Fruit fly (Drosophila melanogaster) whole organism, embryonic: Measurements from ENCODE around the gene CG46441.
A peak's percentile ranks its signal among the peaks of the same experiment; 100 is the strongest.

Experiments used
- C15 ChIP-seq: fragments of 200-800 bp; sonication (Bioruptor generic); IDR thresholded peaks from 3 replicates; pipeline ENCODE4 v1.3.6; 2022; ENCODE audit warnings: missing biosample characterization, missing genetic modification characterization
- CG10366 ChIP-seq: fragments of 200-800 bp; sonication (Bioruptor generic); IDR thresholded peaks from 2 replicates; pipeline ENCODE4 v1.3.6; 2022; ENCODE audit warnings: missing biosample characterization, missing genetic modification characterization
- CG11398 ChIP-seq: fragments of 200-800 bp; sonication (Bioruptor generic); optimal IDR thresholded peaks from 2 replicates; lab custom pipeline; 2016; ENCODE audit warnings: missing biosample characterization, missing genetic modification characterization
- CG12104 ChIP-seq: fragments of 200-800 bp; sonication (Bioruptor generic); optimal IDR thresholded peaks from 3 replicates; lab custom pipeline; 2016; ENCODE audit warnings: missing biosample characterization, missing genetic modification characterization
- CG13296 ChIP-seq: fragments of 200-800 bp; sonication (Bioruptor generic); optimal IDR thresholded peaks from 3 replicates; lab custom pipeline; 2018; ENCODE audit warnings: missing biosample characterization, mild to moderate bottlenecking, missing genetic modification characterization
- CG14667 ChIP-seq: fragments of 200-800 bp; sonication (Bioruptor generic); IDR thresholded peaks from 2 replicates; pipeline ENCODE4 v1.3.6; 2022; ENCODE audit warnings: missing biosample characterization, missing genetic modification characterization
- CG15269 ChIP-seq: fragments of 200-800 bp; sonication (Bioruptor generic); optimal IDR thresholded peaks from 2 replicates; lab custom pipeline; 2018; ENCODE audit warnings: missing biosample characterization, mild to moderate bottlenecking, missing genetic modification characterization, moderate library complexity
- CG15696 ChIP-seq: fragments of 200-800 bp; sonication (Bioruptor generic); optimal IDR thresholded peaks from 2 replicates; lab custom pipeline; 2019; ENCODE audit warnings: missing biosample characterization, mild to moderate bottlenecking, missing genetic modification characterization, moderate library complexity
- CG18011 ChIP-seq: fragments of 200-800 bp; sonication (Bioruptor generic); optimal IDR thresholded peaks from 2 replicates; lab custom pipeline; 2017; ENCODE audit warnings: missing biosample characterization, missing genetic modification characterization, mild to moderate bottlenecking, moderate library complexity, missing genotype
- CG18619 ChIP-seq: fragments of 200-800 bp; sonication (Bioruptor generic); optimal IDR thresholded peaks from 3 replicates; lab custom pipeline; 2017; ENCODE audit warnings: missing biosample characterization, mild to moderate bottlenecking, missing genetic modification characterization
- CG2116 ChIP-seq: fragments of 200-800 bp; sonication (Bioruptor generic); optimal IDR thresholded peaks from 3 replicates; lab custom pipeline; 2018; ENCODE audit warnings: missing biosample characterization, mild to moderate bottlenecking, missing genetic modification characterization
- CG2889 ChIP-seq: fragments of 200-800 bp; sonication (Bioruptor generic); IDR thresholded peaks from 3 replicates; pipeline ENCODE4 v1.3.6; 2022; ENCODE audit warnings: missing biosample characterization, missing genetic modification characterization
- CG30403 ChIP-seq: fragments of 200-800 bp; sonication (Bioruptor generic); optimal IDR thresholded peaks from 3 replicates; lab custom pipeline; 2016; ENCODE audit warnings: missing biosample characterization, missing genetic modification characterization
- CG3065 ChIP-seq: fragments of 200-800 bp; sonication (Bioruptor generic); optimal IDR thresholded peaks from 2 replicates; lab custom pipeline; 2016; ENCODE audit warnings: missing biosample characterization, missing genetic modification characterization
- CG3407 ChIP-seq: fragments of 200-800 bp; sonication (Bioruptor generic); optimal IDR thresholded peaks from 2 replicates; lab custom pipeline; 2018; ENCODE audit warnings: missing biosample characterization, mild to moderate bottlenecking, missing genetic modification characterization
- CG34224 ChIP-seq: fragments of 200-800 bp; sonication (Bioruptor generic); IDR thresholded peaks from 3 replicates; pipeline ENCODE4 v1.3.6; 2022; ENCODE audit warnings: missing biosample characterization, missing genetic modification characterization; ENCODE audit not compliant: partially characterized antibody
- CG4424 ChIP-seq: fragments of 200-800 bp; sonication (Bioruptor generic); optimal IDR thresholded peaks from 3 replicates; lab custom pipeline; 2016; ENCODE audit warnings: missing biosample characterization, missing genetic modification characterization
- CG8089 ChIP-seq: fragments of 200-800 bp; sonication (Bioruptor generic); optimal IDR thresholded peaks from 3 replicates; lab custom pipeline; 2016; ENCODE audit warnings: missing biosample characterization, missing genetic modification characterization
- CG9215 ChIP-seq: fragments of 200-800 bp; sonication (Bioruptor generic); IDR thresholded peaks from 2 replicates; pipeline ENCODE4 v1.3.6; 2022; ENCODE audit warnings: missing biosample characterization, missing genetic modification characterization
- CG9876 ChIP-seq: fragments of 200-800 bp; sonication (Bioruptor generic); optimal IDR thresholded peaks from 2 replicates; lab custom pipeline; 2016; ENCODE audit warnings: missing biosample characterization, missing genetic modification characterization
- Chrac-16 ChIP-seq: fragments of 200-800 bp; sonication (Bioruptor generic); optimal IDR thresholded peaks from 3 replicates; lab custom pipeline; 2016; ENCODE audit warnings: missing biosample characterization, missing genetic modification characterization
- CoRest ChIP-seq: fragments of 200-800 bp; sonication (Bioruptor generic); optimal IDR thresholded peaks from 3 replicates; lab custom pipeline; 2018; ENCODE audit warnings: missing biosample characterization, mild to moderate bottlenecking, missing genetic modification characterization, moderate library complexity
- D19A ChIP-seq: fragments of 200-800 bp; optimal IDR thresholded peaks from 3 replicates; lab custom pipeline; 2019; ENCODE audit warnings: missing biosample characterization, mild to moderate bottlenecking, missing genetic modification characterization, moderate library complexity
- Doc3 ChIP-seq: fragments of 200-800 bp; sonication (Bioruptor generic); IDR thresholded peaks from 3 replicates; pipeline ENCODE4 v1.3.6; 2022; ENCODE audit warnings: missing biosample characterization, missing genetic modification characterization; ENCODE audit not compliant: partially characterized antibody
- Drgx ChIP-seq: fragments of 200-800 bp; sonication (Bioruptor generic); IDR thresholded peaks from 2 replicates; pipeline ENCODE4 v1.3.6; 2022; ENCODE audit warnings: missing biosample characterization, missing genetic modification characterization
- Hey ChIP-seq: fragments of 200-800 bp; sonication (Bioruptor generic); optimal IDR thresholded peaks from 3 replicates; lab custom pipeline; 2018; ENCODE audit warnings: missing biosample characterization, mild to moderate bottlenecking, missing genetic modification characterization
- Hmr ChIP-seq: fragments of 200-800 bp; sonication (Bioruptor generic); optimal IDR thresholded peaks from 3 replicates; lab custom pipeline; 2017; ENCODE audit warnings: mild to moderate bottlenecking, missing biosample characterization, missing genetic modification reagents, missing genetic modification characterization
- Hr51 ChIP-seq, 2 experiments: fragments of 200-800 bp; sonication (Bioruptor generic); optimal IDR thresholded peaks; 2 replicates in 1 of 2; 3 replicates in 1 of 2; lab custom pipeline; 2016 to 2018; ENCODE audit warnings: missing biosample characterization in 2 of 2, missing genetic modification characterization in 2 of 2, mild to moderate bottlenecking in 1 of 2, moderate library complexity in 1 of 2
- NC2α ChIP-seq: fragments of 200-800 bp; sonication (Bioruptor generic); optimal IDR thresholded peaks from 2 replicates; lab custom pipeline; 2016; ENCODE audit warnings: missing biosample characterization, missing genetic modification characterization
- NK7.1 ChIP-seq: fragments of 200-800 bp; sonication (Bioruptor generic); optimal IDR thresholded peaks from 3 replicates; lab custom pipeline; 2016; ENCODE audit warnings: missing biosample characterization, missing genetic modification characterization
- Nf-YA ChIP-seq: fragments of 200-800 bp; sonication (Bioruptor generic); IDR thresholded peaks from 2 replicates; pipeline ENCODE4 v1.3.6; 2022; ENCODE audit warnings: missing biosample characterization, missing genetic modification characterization
- Trl ChIP-seq, 3 experiments: fragments of >200 bp in 2 of 3; fragments of 200-800 bp in 1 of 3; sonication (Bioruptor generic) in 1 of 3; optimal IDR thresholded peaks; 2 replicates in 1 of 3; 3 replicates in 2 of 3; lab custom pipeline; 2016 to 2017; ENCODE audit warnings: missing biosample characterization in 1 of 3, missing genetic modification characterization in 1 of 3
- ato ChIP-seq: fragments of 200-800 bp; sonication (Bioruptor generic); IDR thresholded peaks from 2 replicates; pipeline ENCODE4 v1.3.6; 2022; ENCODE audit warnings: missing biosample characterization, missing genetic modification characterization; ENCODE audit not compliant: partially characterized antibody
- cg ChIP-seq: fragments of 200-800 bp; sonication (Bioruptor generic); optimal IDR thresholded peaks from 3 replicates; lab custom pipeline; 2019; ENCODE audit warnings: missing biosample characterization, mild to moderate bottlenecking, missing genetic modification characterization, moderate library complexity
- ci ChIP-seq: fragments of 200-800 bp; sonication (Bioruptor generic); IDR thresholded peaks from 3 replicates; pipeline ENCODE4 v1.3.6; 2022; ENCODE audit warnings: missing biosample characterization, missing genetic modification characterization
- crol ChIP-seq: fragments of 200-800 bp; sonication (Bioruptor generic); IDR thresholded peaks from 2 replicates; pipeline ENCODE4 v1.3.6; 2022; ENCODE audit warnings: missing biosample characterization, missing genetic modification characterization
- dpn ChIP-seq, 2 experiments: fragments of 200-800 bp; sonication (Bioruptor generic); optimal IDR thresholded peaks; 3 replicates each; lab custom pipeline; 2016; ENCODE audit warnings: missing biosample characterization in 2 of 2, missing genetic modification characterization in 2 of 2
- ewg ChIP-seq: fragments of 200-800 bp; sonication (Bioruptor generic); optimal IDR thresholded peaks from 3 replicates; lab custom pipeline; 2017; ENCODE audit warnings: mild to moderate bottlenecking, missing biosample characterization, missing genetic modification reagents, missing genetic modification characterization
- ken ChIP-seq: fragments of 200-800 bp; sonication (Bioruptor generic); IDR thresholded peaks from 3 replicates; pipeline ENCODE4 v1.3.6; 2022; ENCODE audit warnings: missing biosample characterization, missing genetic modification characterization
- lab ChIP-seq: fragments of 200-800 bp; sonication (Bioruptor generic); optimal IDR thresholded peaks from 3 replicates; lab custom pipeline; 2017; ENCODE audit warnings: missing biosample characterization, missing genetic modification characterization, mild to moderate bottlenecking, moderate library complexity, missing genetic modification reagents
- mld ChIP-seq: fragments of 200-800 bp; sonication (Bioruptor generic); IDR thresholded peaks from 3 replicates; pipeline ENCODE4 v1.3.6; 2022; ENCODE audit warnings: missing biosample characterization, missing genetic modification characterization; ENCODE audit not compliant: partially characterized antibody
- nmo ChIP-seq: fragments of 200-800 bp; sonication (Bioruptor generic); optimal IDR thresholded peaks from 2 replicates; lab custom pipeline; 2018; ENCODE audit warnings: missing biosample characterization, mild to moderate bottlenecking, missing genetic modification characterization, moderate library complexity
- pnt ChIP-seq: fragments of 200-800 bp; sonication (Bioruptor generic); optimal IDR thresholded peaks from 3 replicates; lab custom pipeline; 2016; ENCODE audit warnings: missing biosample characterization, missing genetic modification characterization
- prd ChIP-seq, 3 experiments: fragments of >200 bp in 2 of 3; fragments of 200-800 bp in 1 of 3; sonication (Bioruptor generic) in 1 of 3; optimal IDR thresholded peaks in 2 of 3; IDR thresholded peaks in 1 of 3; 2 replicates in 2 of 3; 3 replicates in 1 of 3; pipeline versions ENCODE4 v1.3.6 to Lab custom; 2017 to 2022; ENCODE audit warnings: missing biosample characterization in 1 of 3, missing genetic modification characterization in 1 of 3
- ro ChIP-seq: fragments of 200-800 bp; sonication (Bioruptor generic); IDR thresholded peaks from 2 replicates; pipeline ENCODE4 v1.3.6; 2022; ENCODE audit warnings: missing biosample characterization, missing genetic modification characterization
- slou ChIP-seq: fragments of 200-800 bp; sonication (Bioruptor generic); optimal IDR thresholded peaks from 3 replicates; lab custom pipeline; 2016; ENCODE audit warnings: missing biosample characterization, missing genetic modification characterization
- stc ChIP-seq: fragments of 200-800 bp; sonication (Bioruptor generic); IDR thresholded peaks from 2 replicates; pipeline ENCODE4 v1.3.6; 2022; ENCODE audit warnings: missing biosample characterization, missing genetic modification characterization
- zen ChIP-seq: fragments of 200-800 bp; sonication (Bioruptor generic); optimal IDR thresholded peaks from 3 replicates; lab custom pipeline; 2018; ENCODE audit warnings: missing biosample characterization, mild to moderate bottlenecking, missing genetic modification characterization, moderate library complexity

CG46441 gene

DNA sequence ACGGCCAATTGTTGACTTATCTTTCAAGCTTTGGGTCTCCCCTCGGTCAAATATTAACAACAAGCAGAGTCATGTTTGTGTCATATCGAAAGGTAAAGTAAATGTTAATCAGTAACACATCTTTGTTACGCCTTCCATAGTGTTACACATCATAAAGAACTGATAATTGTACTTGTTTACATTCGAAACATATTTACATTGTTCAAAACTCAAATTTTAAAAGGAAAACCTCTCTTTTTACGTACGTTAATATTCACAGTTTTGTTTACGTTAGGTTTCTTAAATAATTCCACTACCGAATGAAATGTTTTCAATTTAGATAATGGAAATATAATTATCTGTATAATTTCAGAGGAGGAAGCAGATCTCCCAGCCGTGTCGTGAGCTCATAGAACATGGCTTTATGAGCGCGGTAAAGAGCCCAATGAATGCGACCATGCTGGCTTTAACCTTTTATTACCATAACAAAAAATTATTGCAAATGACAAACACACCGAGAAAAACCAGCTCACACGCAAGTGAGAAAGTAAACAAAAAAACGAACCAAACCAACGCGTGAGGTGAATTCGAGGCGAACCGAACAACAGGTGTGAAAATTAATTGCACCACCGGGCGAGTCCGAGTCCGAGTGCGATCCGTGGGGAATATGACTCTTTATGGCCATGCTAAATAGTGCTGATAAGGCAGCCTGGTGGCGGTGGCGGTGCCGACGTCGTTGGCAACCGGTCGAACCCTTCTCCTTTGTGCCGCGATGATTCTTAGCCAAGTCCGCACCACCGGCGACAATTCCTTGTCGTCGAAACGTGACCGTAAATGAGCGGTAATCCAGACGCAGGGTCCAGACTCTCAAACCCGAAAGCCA, 40.7 kb upstream of the CG46441 start (continued):
- no peak for TF ChIP-seq crol (GFP tag; lab: Robert Waterston, UW)
- TF ChIP-seq CG4424 (GFP tag; lab: Kevin White, UChicago) = peak; percentile 14
- TF ChIP-seq CG34224 (GFP tag; lab: Robert Waterston, UW) = no peak
- no peak for TF ChIP-seq stc (GFP tag; lab: Robert Waterston, UW)
- no peak for TF ChIP-seq Doc3
- TF ChIP-seq CoRest (tag; lab: Kevin White, UChicago) = peak; percentile 49
- peak; percentile 48 for TF ChIP-seq CG11398 (GFP tag; lab: Kevin White, UChicago)
- no peak for TF ChIP-seq CG8089
- TF ChIP-seq CG10366 (GFP tag; lab: Robert Waterston, UW) = no peak
- peak; percentile 54 for TF ChIP-seq Hmr
- TF ChIP-seq CG15696 (tag; lab: Kevin White, UChicago) = peak; percentile 90
- no peak for TF ChIP-seq mld
- no peak for TF ChIP-seq Chrac-16 (GFP tag; lab: Kevin White, UChicago)
- peak; percentile 51 for TF ChIP-seq CG3407 (GFP tag; lab: Kevin White, UChicago)
- TF ChIP-seq CG3065 (GFP tag; lab: Kevin White, UChicago) = peak; percentile 9
- no peak for TF ChIP-seq ewg (GFP tag; lab: Kevin White, UChicago)
- no peak for TF ChIP-seq C15 (GFP tag; lab: Robert Waterston, UW)
- TF ChIP-seq ato (GFP tag; lab: Robert Waterston, UW) = no peak
- no peak for TF ChIP-seq NK7.1 (GFP tag; lab: Kevin White, UChicago)
- TF ChIP-seq cg = no peak
- peak; percentile 17 for TF ChIP-seq CG13296
- TF ChIP-seq CG15269 = no peak
- TF ChIP-seq CG9876 (GFP tag; lab: Kevin White, UChicago) = no peak
- no peak for TF ChIP-seq NC2α
- peak; percentile 8 for TF ChIP-seq pnt (GFP tag; lab: Kevin White, UChicago)
- no peak for TF ChIP-seq CG30403 (GFP tag; lab: Kevin White, UChicago)
- TF ChIP-seq CG18619 (GFP tag; lab: Kevin White, UChicago) = peak; percentile 33
- TF ChIP-seq CG9215 (GFP tag; lab: Robert Waterston, UW) = no peak
- TF ChIP-seq CG12104 = no peak
- TF ChIP-seq dpn (GFP tag; optimal IDR thresholded peaks at IDR 0.05; lab: Kevin White, UChicago) = no peak
- peak; percentile 44 for TF ChIP-seq zen (tag; lab: Kevin White, UChicago)
- TF ChIP-seq prd (optimal IDR thresholded peaks at IDR 0.05; lab: Kevin White, UChicago) = no peak
- no peak for TF ChIP-seq prd (GFP tag; IDR thresholded peaks at IDR 0.05; lab: Robert Waterston, UW)
- no peak for TF ChIP-seq Nf-YA (GFP tag; lab: Robert Waterston, UW)
- no peak for TF ChIP-seq CG2889 (GFP tag; lab: Robert Waterston, UW)
- peak; percentile 30 for TF ChIP-seq slou (GFP tag; lab: Kevin White, UChicago)
- no peak for TF ChIP-seq nmo (GFP tag; lab: Kevin White, UChicago)
- TF ChIP-seq D19A = peak; percentile 30
- TF ChIP-seq ken (GFP tag; lab: Robert Waterston, UW) = no peak
- peak; percentile 7 for TF ChIP-seq lab (GFP tag; lab: Kevin White, UChicago)
- no peak for TF ChIP-seq Trl (optimal IDR thresholded peaks at IDR 0.05; lab: Kevin White, UChicago)
- TF ChIP-seq Trl (GFP tag; optimal IDR thresholded peaks at IDR 0.05; lab: Kevin White, UChicago) = peak; percentile 34
- no peak for TF ChIP-seq ro (GFP tag; lab: Robert Waterston, UW)
- TF ChIP-seq Drgx (GFP tag; lab: Robert Waterston, UW) = no peak
- no peak for TF ChIP-seq Hr51 (GFP tag; optimal IDR thresholded peaks at IDR 0.05; lab: Kevin White, UChicago)
- TF ChIP-seq ci (GFP tag; lab: Robert Waterston, UW) = 0 out of 3 replicates have a peak, but pooled peaks have one; percentile 43
- peak; percentile 21 for TF ChIP-seq CG2116 (GFP tag; lab: Kevin White, UChicago)
- TF ChIP-seq Hey (tag; lab: Kevin White, UChicago) = no peak
- no peak for TF ChIP-seq CG14667 (GFP tag; lab: Robert Waterston, UW)
- no peak for TF ChIP-seq CG18011 (GFP tag; lab: Kevin White, UChicago)
